ENCODE assay signal across 1 fruit fly cellular context in the genomic region with DNA sequence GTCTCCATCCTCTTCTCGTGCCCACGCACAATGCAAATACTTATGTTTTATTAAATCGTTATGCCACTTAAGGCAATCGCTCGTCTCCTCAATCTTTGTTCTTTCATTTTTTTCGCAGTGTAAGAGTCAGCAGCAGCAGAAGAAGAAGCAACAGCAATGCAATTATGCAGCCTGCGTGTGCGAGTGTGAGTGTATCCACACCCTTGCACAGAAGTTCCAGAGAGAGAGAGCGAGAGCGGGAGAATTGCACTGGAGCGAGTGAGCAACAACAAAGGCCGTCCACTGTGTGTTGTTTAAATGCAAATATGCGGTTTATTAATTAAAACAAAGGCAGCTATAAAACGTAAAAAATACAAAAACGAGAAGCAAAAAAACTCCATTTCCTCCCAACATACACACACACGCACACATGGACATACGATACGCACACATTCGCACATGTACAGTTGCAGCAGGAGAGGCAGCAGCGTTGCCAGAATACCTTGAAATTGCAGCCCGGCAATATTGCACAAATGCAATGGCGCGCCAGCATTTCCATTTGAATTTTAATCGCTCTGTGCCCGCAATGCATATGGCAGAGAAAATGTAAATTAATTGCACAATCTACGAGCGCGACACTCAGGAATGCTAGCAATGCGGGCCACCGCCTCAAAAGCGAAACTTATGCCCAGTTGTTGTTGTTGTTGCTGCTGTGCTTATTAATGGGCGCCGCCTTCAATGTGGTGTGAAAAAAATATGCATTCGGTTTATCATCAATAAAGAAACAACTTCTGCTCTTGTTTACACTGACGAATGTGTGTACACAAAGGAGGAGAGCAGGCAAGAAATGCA.
TF ChIP-seq lines count a peak whose summit lies in the region.

No protein-coding gene starts in this region.

TF ChIP-seq in whole organism, embryonic, 481 proteins besides CTCF, POLR2A, EP300 and RAD21 (continued from another document):
- TF ChIP-seq Mad (GFP tag; optimal IDR thresholded peaks at IDR 0.05; lab: Kevin White, UChicago) (no peak), NC2β (GFP tag; optimal IDR thresholded peaks at IDR 0.05; lab: Kevin White, UChicago) (peak; percentile 59), ems (GFP tag; optimal IDR thresholded peaks at IDR 0.05; lab: Kevin White, UChicago) (no peak), CkIIα-i1 (GFP tag; IDR thresholded peaks at IDR 0.05; lab: Robert Waterston, UW) (no peak), shn (GFP tag; optimal IDR thresholded peaks at IDR 0.05; lab: Kevin White, UChicago) (peak; percentile 14), CG12104 (GFP tag; optimal IDR thresholded peaks at IDR 0.05; lab: Kevin White, UChicago) (peak; percentile 36), Sin3A (optimal IDR thresholded peaks at IDR 0.05; lab: Kevin White, UChicago) (no peak), B-H1 (GFP tag; IDR thresholded peaks at IDR 0.05; lab: Robert Waterston, UW) (no peak; the same call in 2 of the 3 replicates), ssp (GFP tag; IDR thresholded peaks at IDR 0.05; lab: Robert Waterston, UW) (no peak), CG6791 (GFP tag; IDR thresholded peaks at IDR 0.05; lab: Robert Waterston, UW; ENCODE audit: partially characterized antibody) (no peak), CG4424 (GFP tag; optimal IDR thresholded peaks at IDR 0.05; lab: Kevin White, UChicago) (no peak), unpg (GFP tag; optimal IDR thresholded peaks at IDR 0.05; lab: Kevin White, UChicago) (no peak), Hmx (GFP tag; optimal IDR thresholded peaks at IDR 0.05; lab: Kevin White, UChicago) (no peak), ken (GFP tag; IDR thresholded peaks at IDR 0.05; lab: Robert Waterston, UW) (0 out of 3 replicates have a peak, but pooled peaks have one; percentile 33), fru (optimal IDR thresholded peaks at IDR 0.05; lab: Kevin White, UChicago) (no peak), Oli (tag; optimal IDR thresholded peaks at IDR 0.05; lab: Kevin White, UChicago) (no peak), CG10431 (GFP tag; optimal IDR thresholded peaks at IDR 0.05; lab: Kevin White, UChicago) (no peak), CG8944 (GFP tag; optimal IDR thresholded peaks at IDR 0.05; lab: Kevin White, UChicago) (peak; percentile 61), CG17186 (GFP tag; optimal IDR thresholded peaks at IDR 0.05; lab: Kevin White, UChicago) (no peak), CG14710 (tag; optimal IDR thresholded peaks at IDR 0.05; lab: Kevin White, UChicago) (peak; percentile 89), tio (GFP tag; optimal IDR thresholded peaks at IDR 0.05; lab: Kevin White, UChicago) (no peak), Fer1 (GFP tag; optimal IDR thresholded peaks at IDR 0.05; lab: Kevin White, UChicago) (no peak), CG12219 (GFP tag; optimal IDR thresholded peaks at IDR 0.05; lab: Kevin White, UChicago) (peak; percentile 41), pfk (GFP tag; optimal IDR thresholded peaks at IDR 0.05; lab: Kevin White, UChicago) (peak; percentile 48), CG9437 (GFP tag; optimal IDR thresholded peaks at IDR 0.05; lab: Kevin White, UChicago) (no peak), CG2120 (GFP tag; optimal IDR thresholded peaks at IDR 0.05; lab: Kevin White, UChicago) (no peak), NFAT (GFP tag; IDR thresholded peaks at IDR 0.05; lab: Robert Waterston, UW) (no peak), CG4328 (GFP tag; optimal IDR thresholded peaks at IDR 0.05; lab: Kevin White, UChicago) (peak; percentile 56), stwl (tag; optimal IDR thresholded peaks at IDR 0.05; lab: Kevin White, UChicago) (peak; percentile 0), CG31388 (GFP tag; optimal IDR thresholded peaks at IDR 0.05; lab: Kevin White, UChicago) (no peak), hbn (GFP tag; IDR thresholded peaks at IDR 0.05; lab: Robert Waterston, UW; ENCODE audit: partially characterized antibody) (no peak), CG10462 (GFP tag; optimal IDR thresholded peaks at IDR 0.05; lab: Kevin White, UChicago) (peak; percentile 25), insv (GFP tag; optimal IDR thresholded peaks at IDR 0.05; lab: Kevin White, UChicago) (no peak), CG5245 (GFP tag; optimal IDR thresholded peaks at IDR 0.05; lab: Kevin White, UChicago) (peak; percentile 32), Ets97D (GFP tag; optimal IDR thresholded peaks at IDR 0.05; lab: Kevin White, UChicago) (no peak), CG13424 (tag; optimal IDR thresholded peaks at IDR 0.05; lab: Kevin White, UChicago) (no peak), CG8281 (tag; optimal IDR thresholded peaks at IDR 0.05; lab: Kevin White, UChicago) (peak; percentile 29), Rx (GFP tag; IDR thresholded peaks at IDR 0.05; lab: Robert Waterston, UW) (no peak), scrt (GFP tag; optimal IDR thresholded peaks at IDR 0.05; lab: Kevin White, UChicago) (no peak), CG16813 (GFP tag; IDR thresholded peaks at IDR 0.05; lab: Robert Waterston, UW; ENCODE audit: partially characterized antibody) (no peak), knrl (GFP tag; IDR thresholded peaks at IDR 0.05; lab: Robert Waterston, UW; ENCODE audit: partially characterized antibody) (no peak), ind (GFP tag; optimal IDR thresholded peaks at IDR 0.05; lab: Kevin White, UChicago) (no peak), ash1 (GFP tag; optimal IDR thresholded peaks at IDR 0.05; lab: Kevin White, UChicago) (no peak), Nf-YA (GFP tag; IDR thresholded peaks at IDR 0.05; lab: Robert Waterston, UW) (no peak), fu2 (GFP tag; optimal IDR thresholded peaks at IDR 0.05; lab: Kevin White, UChicago) (no peak), CG12769 (tag; optimal IDR thresholded peaks at IDR 0.05; lab: Kevin White, UChicago) (no peak), chinmo (GFP tag; IDR thresholded peaks at IDR 0.05; lab: Robert Waterston, UW; ENCODE audit: partially characterized antibody) (no peak), D19A (tag; optimal IDR thresholded peaks at IDR 0.05; lab: Kevin White, UChicago) (peak; percentile 25), CG18619 (GFP tag; optimal IDR thresholded peaks at IDR 0.05; lab: Kevin White, UChicago) (peak; percentile 27), CG7839 (tag; optimal IDR thresholded peaks at IDR 0.05; lab: Kevin White, UChicago) (no peak), Sry-β (GFP tag; optimal IDR thresholded peaks at IDR 0.05; lab: Kevin White, UChicago) (no peak), sens (GFP tag; lab: Kevin White, UChicago) (peak; percentile 96), exex (tag; optimal IDR thresholded peaks at IDR 0.05; lab: Kevin White, UChicago) (no peak), danr (GFP tag; IDR thresholded peaks at IDR 0.05; lab: Robert Waterston, UW) (no peak), CG17829 (tag; optimal IDR thresholded peaks at IDR 0.05; lab: Kevin White, UChicago) (peak; percentile 31), bowl (GFP tag; IDR thresholded peaks at IDR 0.05; lab: Robert Waterston, UW) (no peak), z (GFP tag; IDR thresholded peaks at IDR 0.05; lab: Robert Waterston, UW) (peak; percentile 63; the same call in 1 of the 3 replicates), Hmr (GFP tag; optimal IDR thresholded peaks at IDR 0.05; lab: Kevin White, UChicago) (no peak), tup (GFP tag; optimal IDR thresholded peaks at IDR 0.05; lab: Kevin White, UChicago) (peak; percentile 17), Hr39 (optimal IDR thresholded peaks at IDR 0.05; lab: Kevin White, UChicago) (no peak), slp2 (GFP tag; optimal IDR thresholded peaks at IDR 0.05; lab: Kevin White, UChicago) (no peak), CG14965 (GFP tag; optimal IDR thresholded peaks at IDR 0.05; lab: Kevin White, UChicago; ENCODE audit: borderline replicate concordance) (peak; percentile 20), CG17612 (GFP tag; IDR thresholded peaks at IDR 0.05; lab: Robert Waterston, UW) (no peak), pho (GFP tag; optimal IDR thresholded peaks at IDR 0.05; lab: Kevin White, UChicago) (no peak), her (GFP tag; optimal IDR thresholded peaks at IDR 0.05; lab: Kevin White, UChicago) (peak; percentile 26), CG18262 (tag; optimal IDR thresholded peaks at IDR 0.05; lab: Kevin White, UChicago) (peak; percentile 34), Bteb2 (GFP tag; optimal IDR thresholded peaks at IDR 0.05; lab: Kevin White, UChicago) (no peak), unc-4 (GFP tag; IDR thresholded peaks at IDR 0.05; lab: Robert Waterston, UW; ENCODE audit: partially characterized antibody) (no peak), ase (GFP tag; IDR thresholded peaks at IDR 0.05; lab: Robert Waterston, UW) (no peak), slou (GFP tag; optimal IDR thresholded peaks at IDR 0.05; lab: Kevin White, UChicago) (no peak), CoRest (tag; optimal IDR thresholded peaks at IDR 0.05; lab: Kevin White, UChicago) (peak; percentile 10), inv (GFP tag; IDR thresholded peaks at IDR 0.05; lab: Robert Waterston, UW; ENCODE audit: partially characterized antibody) (no peak), PHDP (tag; optimal IDR thresholded peaks at IDR 0.05; lab: Kevin White, UChicago) (no peak), gem (tag; optimal IDR thresholded peaks at IDR 0.05; lab: Kevin White, UChicago) (peak; percentile 28), maf-S (GFP tag; optimal IDR thresholded peaks at IDR 0.05; lab: Kevin White, UChicago) (no peak), MBD-R2 (GFP tag; IDR thresholded peaks at IDR 0.05; lab: Robert Waterston, UW) (no peak), Neu2 (GFP tag; optimal IDR thresholded peaks at IDR 0.05; lab: Kevin White, UChicago; ENCODE audit: borderline replicate concordance) (peak; percentile 29), repo (GFP tag; optimal IDR thresholded peaks at IDR 0.05; lab: Kevin White, UChicago) (peak; percentile 19), sens-2 (GFP tag; IDR thresholded peaks at IDR 0.05; lab: Robert Waterston, UW) (no peak), ato (GFP tag; IDR thresholded peaks at IDR 0.05; lab: Robert Waterston, UW; ENCODE audit: partially characterized antibody) (no peak), BtbVII (GFP tag; optimal IDR thresholded peaks at IDR 0.05; lab: Kevin White, UChicago) (no peak), amos (GFP tag; IDR thresholded peaks at IDR 0.05; lab: Robert Waterston, UW; ENCODE audit: partially characterized antibody) (no peak), Ssrp (tag; optimal IDR thresholded peaks at IDR 0.05; lab: Kevin White, UChicago) (no peak), CG6683 (GFP tag; optimal IDR thresholded peaks at IDR 0.05; lab: Kevin White, UChicago) (no peak)
